Worm (Caenorhabditis elegans): ENCODE data around the gene ttr-18.

ttr-18 gene

DNA sequence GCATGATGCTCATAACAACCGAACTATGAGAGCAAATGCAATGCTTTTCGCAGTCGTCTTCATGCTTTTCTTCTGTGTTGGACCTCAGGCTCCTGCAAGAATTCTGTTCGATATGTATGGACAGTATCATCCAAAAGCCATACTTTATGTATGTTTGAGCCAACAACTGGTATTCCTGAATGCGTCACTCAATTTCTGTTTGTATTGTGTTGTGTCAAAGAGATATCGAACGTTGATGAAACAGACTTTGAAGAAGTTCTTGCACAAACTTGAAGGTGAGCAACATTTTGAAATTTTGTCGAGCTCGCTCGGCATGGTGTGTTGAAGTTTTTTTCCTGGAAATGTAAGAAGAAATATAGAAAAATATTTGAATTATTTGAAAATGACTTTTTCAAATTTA lies 26.4 kb upstream of the ttr-18 start:
- TF ChIP-seq ztf-1 (GFP tag; conservative IDR thresholded peaks at IDR 0.05): no peak
- no peak for TF ChIP-seq egl-27 (tag; optimal IDR thresholded peaks at IDR 0.05)
- TF ChIP-seq lin-13 (GFP tag; optimal IDR thresholded peaks at IDR 0.05): no peak
- no peak for TF ChIP-seq mbf-1 (tag; optimal IDR thresholded peaks at IDR 0.05)
- TF ChIP-seq lin-39 (tag; optimal IDR thresholded peaks at IDR 0.05): no peak
- no peak for TF ChIP-seq blmp-1 (tag; optimal IDR thresholded peaks at IDR 0.05; ENCODE audit: insufficient read depth)
- no peak for TF ChIP-seq elt-3 (tag; optimal IDR thresholded peaks at IDR 0.05)
- TF ChIP-seq ama-1 (optimal IDR thresholded peaks at IDR 0.05): no peak
- no peak for TF ChIP-seq peb-1 (tag; optimal IDR thresholded peaks at IDR 0.05)
- TF ChIP-seq sma-3 (GFP tag; optimal IDR thresholded peaks at IDR 0.05): no peak
- TF ChIP-seq nhr-10 (tag; optimal IDR thresholded peaks at IDR 0.05): no peak

DNA sequence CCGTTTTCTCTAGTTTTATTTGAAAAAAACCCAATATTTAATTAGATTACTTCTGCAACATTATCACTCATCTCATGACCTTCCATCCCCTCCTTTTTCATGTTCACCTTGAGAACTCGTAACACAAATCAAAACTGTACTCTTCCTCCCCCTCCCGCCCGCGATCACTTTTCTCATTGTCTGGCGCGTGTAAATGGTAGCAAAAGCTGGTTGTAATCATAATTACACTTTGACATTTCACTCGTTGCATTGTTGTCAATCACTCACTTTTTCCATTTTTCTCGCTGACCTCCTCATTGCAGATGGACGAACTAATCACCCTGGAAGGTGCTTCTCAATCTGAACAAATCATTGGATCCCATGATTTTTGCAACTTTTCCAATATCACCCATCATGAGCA lies 23.8 kb upstream of the ttr-18 start, which contains the start of gene npr-41:
Gene npr-41 (plus strand): TSS at position 301 of the 400 bp plus-strand sequence.
- TF ChIP-seq R02D3.7 (tag; optimal IDR thresholded peaks at IDR 0.05): no peak
- no peak for TF ChIP-seq ztf-1 (GFP tag; conservative IDR thresholded peaks at IDR 0.05)
- no peak for TF ChIP-seq nhr-25 (tag; optimal IDR thresholded peaks at IDR 0.05)
- TF ChIP-seq sma-9 (GFP tag; optimal IDR thresholded peaks at IDR 0.05): no peak
- no peak for TF ChIP-seq sma-9 (tag; optimal IDR thresholded peaks at IDR 0.05)
- TF ChIP-seq nhr-6 (tag; optimal IDR thresholded peaks at IDR 0.05): no peak

DNA sequence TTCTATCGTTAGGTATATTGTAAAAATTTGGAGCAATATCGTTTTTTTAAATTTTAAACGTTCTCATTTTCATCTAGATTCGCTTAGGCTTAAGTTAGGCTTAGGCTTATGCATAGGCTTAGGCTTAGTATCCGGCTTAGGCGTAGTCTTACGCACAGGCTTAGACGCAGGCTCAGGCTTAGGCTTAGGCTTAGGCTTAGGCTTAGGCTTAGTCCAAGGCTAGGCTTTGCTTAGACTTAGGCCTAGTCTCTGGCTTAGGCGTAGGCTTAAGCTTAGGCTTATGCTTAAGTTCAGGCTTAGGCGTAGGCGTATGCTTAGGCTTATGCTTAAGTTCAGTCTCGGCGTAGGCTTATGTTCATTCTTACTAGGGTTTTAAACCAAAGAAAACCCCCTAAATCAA lies 17.2 kb upstream of the ttr-18 start:
- TF ChIP-seq fos-1 (tag; optimal IDR thresholded peaks at IDR 0.05) (no peak), nhr-11 (tag; optimal IDR thresholded peaks at IDR 0.05) (no peak), snpc-4 (tag; optimal IDR thresholded peaks at IDR 0.05) (no peak)

DNA sequence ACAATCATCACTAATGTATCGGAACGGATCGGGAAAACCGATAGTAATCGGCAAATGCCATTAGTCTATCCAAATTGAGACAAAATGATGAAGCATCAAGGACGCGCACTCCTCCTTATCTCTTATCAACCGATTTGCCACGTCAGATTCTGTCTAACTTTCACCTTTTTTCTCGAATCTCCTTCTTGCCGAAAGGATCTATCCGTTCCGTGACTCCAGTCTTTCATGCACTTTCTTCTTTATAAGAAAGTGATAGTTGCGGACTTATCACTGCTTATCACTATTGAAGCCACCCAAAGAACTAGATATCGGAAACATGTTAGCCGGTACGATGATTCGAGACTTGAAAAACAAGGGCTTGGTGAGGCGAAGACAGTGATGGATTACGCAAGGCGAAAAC lies 15.4 kb upstream of the ttr-18 start:
- TF ChIP-seq nhr-6 (tag; optimal IDR thresholded peaks at IDR 0.05) (no peak), ztf-4 (tag; optimal IDR thresholded peaks at IDR 0.05) (no peak), ceh-16 (tag; optimal IDR thresholded peaks at IDR 0.05) (no peak), elt-1 (tag; optimal IDR thresholded peaks at IDR 0.05) (no peak), unc-55 (GFP tag; optimal IDR thresholded peaks at IDR 0.05) (no peak), nhr-129 (tag; optimal IDR thresholded peaks at IDR 0.05) (no peak), F13H6.1 (tag; optimal IDR thresholded peaks at IDR 0.05) (no peak), nhr-77 (tag; optimal IDR thresholded peaks at IDR 0.05) (no peak), zag-1 (tag; optimal IDR thresholded peaks at IDR 0.05) (no peak), gmeb-1 (tag; optimal IDR thresholded peaks at IDR 0.05) (no peak), Y55F3AM.14 (GFP tag; optimal IDR thresholded peaks at IDR 0.05) (no peak), fos-1 (tag; optimal IDR thresholded peaks at IDR 0.05) (peak; percentile 36), blmp-1 (tag; optimal IDR thresholded peaks at IDR 0.05; ENCODE audit: insufficient read depth) (peak; percentile 90), ztf-11 (tag; optimal IDR thresholded peaks at IDR 0.05) (no peak), crh-2 (tag; optimal IDR thresholded peaks at IDR 0.05) (peak; percentile 5), nhr-21 (tag; optimal IDR thresholded peaks at IDR 0.05) (peak; percentile 84), unc-39 (tag; optimal IDR thresholded peaks at IDR 0.05) (no peak), sma-9 (GFP tag; optimal IDR thresholded peaks at IDR 0.05) (peak; percentile 56), sma-9 (tag; optimal IDR thresholded peaks at IDR 0.05) (no peak), nhr-237 (tag; optimal IDR thresholded peaks at IDR 0.05) (no peak), nhr-10 (tag; optimal IDR thresholded peaks at IDR 0.05) (no peak), dmd-4 (tag; optimal IDR thresholded peaks at IDR 0.05) (no peak), nhr-12 (tag; optimal IDR thresholded peaks at IDR 0.05) (no peak), lin-39 (tag; optimal IDR thresholded peaks at IDR 0.05) (no peak), ztf-1 (GFP tag; conservative IDR thresholded peaks at IDR 0.05) (no peak), lsy-2 (tag; optimal IDR thresholded peaks at IDR 0.05) (peak in 1 of 2 experiments; percentile 12), sem-4 (tag; optimal IDR thresholded peaks at IDR 0.05) (no peak), peb-1 (tag; optimal IDR thresholded peaks at IDR 0.05) (no peak), elt-3 (tag; optimal IDR thresholded peaks at IDR 0.05) (no peak), sma-3 (GFP tag; optimal IDR thresholded peaks at IDR 0.05) (no peak), ZK546.5 (tag; optimal IDR thresholded peaks at IDR 0.05) (no peak), C34F6.9 (tag; optimal IDR thresholded peaks at IDR 0.05) (no peak), lin-13 (GFP tag; optimal IDR thresholded peaks at IDR 0.05) (no peak), aly-2 (tag; optimal IDR thresholded peaks at IDR 0.05) (no peak), mab-5 (tag; optimal IDR thresholded peaks at IDR 0.05) (no peak), nhr-11 (tag; optimal IDR thresholded peaks at IDR 0.05) (no peak), nhr-25 (tag; optimal IDR thresholded peaks at IDR 0.05) (peak; percentile 7), nhr-23 (tag; optimal IDR thresholded peaks at IDR 0.05) (no peak)

Measured in whole organism, L2 larva.